Fruit fly (Drosophila melanogaster) whole organism, wandering third instar larva: ENCODE measurements around the gene CG43165.

Experiments used
- CG9705 ChIP-seq: fragments of 200-800 bp; sonication (Bioruptor generic); optimal IDR thresholded peaks from 2 replicates; lab custom pipeline; 2018; ENCODE audit warnings: missing biosample characterization, mild to moderate bottlenecking, missing genetic modification characterization
- CrebA ChIP-seq: fragments of 200-800 bp; sonication (Bioruptor generic); optimal IDR thresholded peaks from 2 replicates; lab custom pipeline; 2016; ENCODE audit warnings: missing biosample characterization, mild to moderate bottlenecking, missing genetic modification characterization, borderline replicate concordance
- Jra ChIP-seq: sonication (Bioruptor generic); optimal IDR thresholded peaks from 2 replicates; lab custom pipeline; 2016; ENCODE audit warnings: missing biosample characterization, missing genetic modification characterization
- Mio ChIP-seq: sonication (Bioruptor generic); optimal IDR thresholded peaks from 2 replicates; lab custom pipeline; 2016; ENCODE audit warnings: missing biosample characterization, missing genetic modification characterization
- brk ChIP-seq: fragments of 200-800 bp; sonication (Bioruptor generic); optimal IDR thresholded peaks from 2 replicates; lab custom pipeline; 2016; ENCODE audit warnings: missing biosample characterization, mild to moderate bottlenecking, missing genetic modification characterization
- fru ChIP-seq: fragments of 200-800 bp; sonication (Bioruptor generic); optimal IDR thresholded peaks from 3 replicates; lab custom pipeline; 2016; ENCODE audit warnings: missing biosample characterization, mild to moderate bottlenecking, missing genetic modification characterization
- psq ChIP-seq: fragments of 200-800 bp; sonication (Bioruptor generic); optimal IDR thresholded peaks from 3 replicates; lab custom pipeline; 2017; ENCODE audit warnings: missing biosample characterization, mild to moderate bottlenecking, missing genetic modification characterization, moderate library complexity
- usp ChIP-seq: fragments of >200 bp; optimal IDR thresholded peaks from 2 replicates; lab custom pipeline; 2017; ENCODE audit warnings: missing biosample characterization, missing genetic modification characterization

DNA sequence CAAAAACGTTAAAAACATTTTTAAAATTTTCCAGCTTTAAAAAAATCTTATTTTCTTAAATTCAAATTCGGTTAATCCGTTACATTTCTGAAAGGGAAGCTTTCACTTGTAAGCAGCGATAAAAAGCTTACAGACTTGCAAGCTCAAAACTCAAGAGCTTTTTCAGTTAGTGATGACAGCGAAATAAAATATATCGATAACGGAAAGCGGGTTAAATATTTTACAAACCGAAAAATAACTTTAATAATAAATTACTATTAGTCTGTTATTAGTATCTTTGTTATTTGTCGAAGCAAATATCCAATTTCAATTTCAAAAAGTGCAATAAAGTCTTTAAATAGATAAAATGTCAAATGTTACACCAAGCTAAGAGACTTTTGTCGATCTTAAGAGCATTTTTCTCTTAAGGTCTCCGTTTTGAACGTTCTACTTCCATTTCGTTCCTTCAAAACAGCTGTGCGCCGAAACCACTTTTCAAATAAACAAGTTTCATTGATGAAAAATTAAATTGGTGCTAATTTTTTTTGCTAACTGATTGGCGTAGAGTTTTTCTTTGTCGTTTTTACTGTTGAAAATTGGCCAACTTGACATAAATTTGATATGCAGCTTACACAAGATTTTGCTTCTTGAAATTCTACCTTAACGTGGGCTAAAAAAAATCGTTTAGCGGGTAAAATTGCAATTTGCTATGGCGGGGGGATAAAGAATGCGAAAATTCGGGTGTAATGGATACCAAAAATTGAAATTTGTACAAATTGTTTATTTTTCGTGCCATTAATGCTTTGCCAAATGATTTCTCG is 46.4 kb downstream of the CG43165 start:
- no peak for TF ChIP-seq usp (GFP tag; lab: Kevin White, UChicago)
- TF ChIP-seq fru (GFP tag; lab: Kevin White, UChicago) = no peak
- no peak for TF ChIP-seq Jra (GFP tag; lab: Kevin White, UChicago)
- TF ChIP-seq CG9705 (GFP tag; lab: Kevin White, UChicago) = no peak
- TF ChIP-seq brk (GFP tag; lab: Kevin White, UChicago) = peak; percentile 87
- TF ChIP-seq CrebA = peak; percentile 40
- no peak for TF ChIP-seq Mio (GFP tag; lab: Kevin White, UChicago)
- no peak for TF ChIP-seq psq (GFP tag; lab: Kevin White, UChicago)
